Worm (Caenorhabditis elegans) whole organism, L4 larva: ENCODE data around the gene set-4.
A peak's percentile ranks its signal among the peaks of the same experiment; 100 is the strongest.

ENCODE experiments used
- D1046.2 ChIP-seq: fragments of 200-800 bp; sonication (Bioruptor generic); IDR thresholded peaks from 2 replicates; pipeline ENCODE4 v1.3.6; 2022; ENCODE audit warnings: missing genetic modification characterization, missing compliant biosample characterization
- F49E8.2 ChIP-seq: sonication (generic microtip); optimal IDR thresholded peaks from 2 replicates; lab custom pipeline; 2016; ENCODE audit warnings: missing compliant biosample characterization, mild to moderate bottlenecking, missing genetic modification characterization, borderline replicate concordance
- T26A8.4 ChIP-seq: fragments of 200-800 bp; sonication (Bioruptor generic); IDR thresholded peaks from 2 replicates; pipeline ENCODE4 v1.3.6; 2022; ENCODE audit warnings: missing genetic modification characterization, missing compliant biosample characterization
- Y48G9A.11 ChIP-seq: fragments of 200-800 bp; sonication (Bioruptor generic); IDR thresholded peaks from 2 replicates; pipeline ENCODE4 v1.3.6; 2022; ENCODE audit warnings: missing genetic modification reagents, missing genetic modification characterization, missing compliant biosample characterization
- Y75B8A.6 ChIP-seq: fragments of 200-800 bp; sonication (Bioruptor generic); IDR thresholded peaks from 2 replicates; pipeline ENCODE4 v1.3.6; 2022; ENCODE audit warnings: missing genetic modification reagents, missing genetic modification characterization, missing compliant biosample characterization
- ZK337.2 ChIP-seq: fragments of 200-800 bp; sonication (Bioruptor generic); IDR thresholded peaks from 2 replicates; pipeline ENCODE4 v1.3.6; 2022; ENCODE audit warnings: missing genetic modification reagents, missing genetic modification characterization, missing compliant biosample characterization
- aha-1 ChIP-seq: fragments of 150-350 bp; peaks from one replicate; lab custom pipeline; 2014; ENCODE audit warnings: missing biosample characterization, missing genetic modification characterization
- ama-1 ChIP-seq: fragments of 150-350 bp; optimal IDR thresholded peaks from 2 replicates; lab custom pipeline; 2014; ENCODE audit warnings: inconsistent platforms, mixed read lengths
- arid-1 ChIP-seq: fragments of 200-800 bp; sonication (Bioruptor generic); conservative IDR thresholded peaks from 2 replicates; pipeline ENCODE4 v1.3.6; 2022; ENCODE audit warnings: missing genetic modification reagents, missing genetic modification characterization, missing compliant biosample characterization
- ceh-62 ChIP-seq: sonication (generic microtip); optimal IDR thresholded peaks from 2 replicates; lab custom pipeline; 2017; ENCODE audit warnings: missing biosample characterization, missing genetic modification characterization
- ces-1 ChIP-seq: fragments of 150-350 bp; sonication (generic microtip); optimal IDR thresholded peaks from 4 replicates; lab custom pipeline; 2014; ENCODE audit warnings: missing biosample characterization, missing genetic modification reagents, missing genetic modification characterization
- cey-2 ChIP-seq: sonication (generic microtip); optimal IDR thresholded peaks from 3 replicates; lab custom pipeline; 2017; ENCODE audit warnings: missing genetic modification characterization, mild to moderate bottlenecking, missing compliant biosample characterization, antibody characterized with exemption, borderline replicate concordance; ENCODE audit not compliant: insufficient read depth
- ctbp-1 ChIP-seq: fragments of 200-800 bp; sonication (Bioruptor generic); IDR thresholded peaks from 2 replicates; pipeline ENCODE4 v1.3.6; 2022; ENCODE audit warnings: missing genetic modification reagents, missing genetic modification characterization, missing compliant biosample characterization
- daf-12 ChIP-seq: fragments of 150-350 bp; optimal IDR thresholded peaks from 2 replicates; lab custom pipeline; 2014; ENCODE audit warnings: missing biosample characterization, missing genetic modification reagents, missing genetic modification characterization
- daf-8 ChIP-seq: fragments of 200-800 bp; sonication (Bioruptor generic); IDR thresholded peaks from 2 replicates; pipeline ENCODE4 v1.3.6; 2022; ENCODE audit warnings: missing genetic modification characterization, missing compliant biosample characterization
- dmd-6 ChIP-seq: fragments of 200-800 bp; sonication (Bioruptor generic); IDR thresholded peaks from 2 replicates; pipeline ENCODE4 v1.3.6; 2022; ENCODE audit warnings: missing genetic modification reagents, missing genetic modification characterization, missing compliant biosample characterization
- dmd-8 ChIP-seq: fragments of 200-800 bp; sonication (Bioruptor generic); IDR thresholded peaks from 2 replicates; pipeline ENCODE4 v1.3.6; 2022; ENCODE audit warnings: missing genetic modification characterization, missing compliant biosample characterization
- dpl-1 ChIP-seq: fragments of 150-350 bp; optimal IDR thresholded peaks from 2 replicates; lab custom pipeline; 2014; ENCODE audit warnings: missing biosample characterization, missing genetic modification reagents, missing genetic modification characterization
- duxl-1 ChIP-seq: sonication (generic microtip); optimal IDR thresholded peaks from 2 replicates; lab custom pipeline; 2016; ENCODE audit warnings: mild to moderate bottlenecking, missing genetic modification characterization, moderate library complexity, missing compliant biosample characterization; ENCODE audit not compliant: poor library complexity
- dve-1 ChIP-seq: sonication (generic microtip); optimal IDR thresholded peaks from 2 replicates; lab custom pipeline; 2017; ENCODE audit warnings: antibody characterized with exemption, mild to moderate bottlenecking, missing genetic modification characterization, missing compliant biosample characterization; ENCODE audit not compliant: insufficient read depth
- egl-43 ChIP-seq: fragments of 200-800 bp; sonication (Bioruptor generic); IDR thresholded peaks from 2 replicates; pipeline ENCODE4 v1.3.6; 2022; ENCODE audit warnings: missing genetic modification reagents, missing genetic modification characterization, missing compliant biosample characterization
- fos-1 ChIP-seq: fragments of 150-350 bp; optimal IDR thresholded peaks from 2 replicates; lab custom pipeline; 2014; ENCODE audit warnings: missing biosample characterization, missing genetic modification characterization
- hlh-11 ChIP-seq: fragments of 200-800 bp; sonication (Bioruptor generic); optimal IDR thresholded peaks from 2 replicates; lab custom pipeline; 2018; ENCODE audit warnings: mild to moderate bottlenecking, missing genetic modification characterization, missing compliant biosample characterization
- lim-7 ChIP-seq: fragments of 200-800 bp; sonication (Bioruptor generic); IDR thresholded peaks from 2 replicates; pipeline ENCODE4 v1.3.6; 2022; ENCODE audit warnings: missing genetic modification characterization, missing compliant biosample characterization
- lin-1 ChIP-seq: fragments of 200-800 bp; sonication (Bioruptor generic); IDR thresholded peaks from 2 replicates; pipeline ENCODE4 v1.3.6; 2022; ENCODE audit warnings: missing genetic modification reagents, missing genetic modification characterization, missing compliant biosample characterization
- lin-39 ChIP-seq: fragments of 150-350 bp; optimal IDR thresholded peaks from 2 replicates; lab custom pipeline; 2014; ENCODE audit warnings: missing biosample characterization, missing genetic modification reagents, missing genetic modification characterization
- lsy-2 ChIP-seq, 2 experiments: fragments of 150-350 bp in 1 of 2; sonication (generic microtip) in 1 of 2; optimal IDR thresholded peaks; 2 replicates each; lab custom pipeline; 2014 to 2017; ENCODE audit warnings: missing biosample characterization in 2 of 2, missing genetic modification characterization in 2 of 2
- madf-9 ChIP-seq: fragments of 200-800 bp; sonication (Bioruptor generic); conservative IDR thresholded peaks from 2 replicates; pipeline ENCODE4 v1.3.6; 2022; ENCODE audit warnings: missing genetic modification reagents, missing genetic modification characterization, missing compliant biosample characterization
- nhr-102 ChIP-seq: sonication (generic microtip); optimal IDR thresholded peaks from 2 replicates; lab custom pipeline; 2016; ENCODE audit warnings: mild to moderate bottlenecking, missing genetic modification characterization, moderate library complexity, missing compliant biosample characterization
- nhr-11 ChIP-seq: fragments of 150-350 bp; optimal IDR thresholded peaks from 2 replicates; lab custom pipeline; 2014; ENCODE audit warnings: missing biosample characterization, missing genetic modification characterization
- nhr-25 ChIP-seq: sonication (generic microtip); optimal IDR thresholded peaks from 2 replicates; lab custom pipeline; 2017; ENCODE audit warnings: missing genetic modification characterization, mild to moderate bottlenecking, missing compliant biosample characterization, antibody characterized with exemption, moderate library complexity, borderline replicate concordance; ENCODE audit not compliant: insufficient read depth
- nhr-48 ChIP-seq: sonication (generic microtip); optimal IDR thresholded peaks from 2 replicates; lab custom pipeline; 2016; ENCODE audit warnings: mild to moderate bottlenecking, missing genetic modification characterization, missing compliant biosample characterization
- php-3 ChIP-seq: fragments of 200-800 bp; sonication (Bioruptor generic); IDR thresholded peaks from 2 replicates; pipeline ENCODE4 v1.3.6; 2022; ENCODE audit warnings: missing genetic modification reagents, missing genetic modification characterization, missing compliant biosample characterization
- snpc-4 ChIP-seq: fragments of 150-350 bp; optimal IDR thresholded peaks from 2 replicates; lab custom pipeline; 2014; ENCODE audit warnings: missing biosample characterization, missing genetic modification characterization
- spr-1 ChIP-seq: sonication (generic microtip); optimal IDR thresholded peaks from 2 replicates; lab custom pipeline; 2016; ENCODE audit warnings: mild to moderate bottlenecking, missing genetic modification characterization, missing compliant biosample characterization
- spr-3 ChIP-seq: fragments of 200-800 bp; sonication (Bioruptor generic); optimal IDR thresholded peaks from 2 replicates; lab custom pipeline; 2018; ENCODE audit warnings: mild to moderate bottlenecking, missing genetic modification characterization, missing compliant biosample characterization
- tag-97 ChIP-seq: fragments of 200-800 bp; sonication (Bioruptor generic); IDR thresholded peaks from 2 replicates; pipeline ENCODE4 v1.3.6; 2022; ENCODE audit warnings: missing genetic modification characterization, missing compliant biosample characterization
- tra-1 ChIP-seq: fragments of 200-800 bp; sonication (Bioruptor generic); IDR thresholded peaks from 2 replicates; pipeline ENCODE4 v1.3.6; 2022; ENCODE audit warnings: missing genetic modification reagents, missing genetic modification characterization, missing compliant biosample characterization
- unc-130 ChIP-seq: sonication (generic microtip); optimal IDR thresholded peaks from 2 replicates; lab custom pipeline; 2016; ENCODE audit warnings: missing genetic modification reagents, missing genetic modification characterization, missing compliant biosample characterization
- zfp-3 ChIP-seq: fragments of 200-800 bp; sonication (Bioruptor generic); conservative IDR thresholded peaks from 2 replicates; pipeline ENCODE4 v1.3.6; 2022; ENCODE audit warnings: missing genetic modification reagents, missing genetic modification characterization, missing compliant biosample characterization
- ztf-11 ChIP-seq: fragments of 150-350 bp; optimal IDR thresholded peaks from 2 replicates; lab custom pipeline; 2014; ENCODE audit warnings: missing biosample characterization, missing genetic modification characterization

Gene set-4

ce11 chrII:6355396-6356346 is 24.5 kb upstream of the set-4 start, which contains the start of gene C32D5.11 (continued):
- TF ChIP-seq aha-1 (tag; lab: Kevin White, UChicago) (peak; percentile 96), ctbp-1 (GFP tag; lab: Robert Waterston, UW) (no peak)

ce11 chrII:6351887-6352286 is 20.7 kb upstream of the set-4 start, which contains the start of gene C32D5.10:
TSS of gene C32D5.10 (minus strand) at chrII:6351987.
- no peak for TF ChIP-seq php-3 (GFP tag; lab: Robert Waterston, UW)
- no peak for TF ChIP-seq madf-9 (GFP tag; lab: Robert Waterston, UW)
- TF ChIP-seq nhr-11 (tag; lab: Kevin White, UChicago), result no peak
- no peak for TF ChIP-seq Y75B8A.6 (GFP tag; lab: Robert Waterston, UW)
- no peak for TF ChIP-seq cey-2 (tag; lab: Kevin White, UChicago)
- no peak for TF ChIP-seq D1046.2 (GFP tag; lab: Robert Waterston, UW)

ce11 chrII:6349968-6350367 is 18.8 kb upstream of the set-4 start:
- TF ChIP-seq ceh-62 (tag; lab: Kevin White, UChicago) (no peak), dpl-1 (GFP tag; lab: Kevin White, UChicago) (no peak), T26A8.4 (no peak), cey-2 (tag; lab: Kevin White, UChicago) (no peak), snpc-4 (tag; lab: Kevin White, UChicago) (no peak)

ce11 chrII:6348360-6348759 is 17.2 kb upstream of the set-4 start:
- no peak for TF ChIP-seq ztf-11
- TF ChIP-seq duxl-1 (tag; lab: Kevin White, UChicago), result peak; percentile 77
- peak; percentile 34; the same call in 1 of the 2 replicates for TF ChIP-seq arid-1 (GFP tag; lab: Robert Waterston, UW)
- peak; percentile 45 for TF ChIP-seq cey-2 (tag; lab: Kevin White, UChicago)
- peak; percentile 78 for TF ChIP-seq egl-43 (GFP tag; lab: Robert Waterston, UW)
- TF ChIP-seq ces-1 (GFP tag; lab: Kevin White, UChicago), result no peak
- no peak for TF ChIP-seq daf-8 (GFP tag; lab: Robert Waterston, UW)
- no peak for TF ChIP-seq dmd-8 (GFP tag; lab: Robert Waterston, UW)
- no peak for TF ChIP-seq D1046.2 (GFP tag; lab: Robert Waterston, UW)
- TF ChIP-seq nhr-48 (tag; lab: Kevin White, UChicago), result peak; percentile 79
- no peak for TF ChIP-seq lin-39
- no peak for TF ChIP-seq spr-3 (GFP tag; lab: Kevin White, UChicago)
- no peak for TF ChIP-seq unc-130 (GFP tag; lab: Kevin White, UChicago)
- peak; percentile 58 for TF ChIP-seq spr-1 (tag; lab: Kevin White, UChicago)
- peak; percentile 99 for TF ChIP-seq ama-1 (lab: Kevin White, UChicago)
- TF ChIP-seq zfp-3 (GFP tag; lab: Robert Waterston, UW), result 0 out of 2 replicates have a peak, but pooled peaks have one; percentile 33
- peak; percentile 90 for TF ChIP-seq nhr-11 (tag; lab: Kevin White, UChicago)
- no peak for TF ChIP-seq tag-97 (GFP tag; lab: Robert Waterston, UW)
- peak; percentile 81 for TF ChIP-seq nhr-102 (tag; lab: Kevin White, UChicago)
- TF ChIP-seq dpl-1 (GFP tag; lab: Kevin White, UChicago), result peak; percentile 68
- TF ChIP-seq hlh-11, result peak; percentile 98
- peak; percentile 56 to 92 for TF ChIP-seq lsy-2 (tag; optimal IDR thresholded peaks at IDR 0.05; lab: Kevin White, UChicago)
- TF ChIP-seq snpc-4 (tag; lab: Kevin White, UChicago), result peak; percentile 36
- TF ChIP-seq Y48G9A.11 (GFP tag; lab: Robert Waterston, UW), result no peak
- TF ChIP-seq fos-1 (tag; lab: Kevin White, UChicago), result no peak
- TF ChIP-seq lim-7 (GFP tag; lab: Robert Waterston, UW), result no peak
- no peak for TF ChIP-seq ZK337.2 (GFP tag; lab: Robert Waterston, UW)
- 0 out of 2 replicates have a peak, but pooled peaks have one; percentile 30 for TF ChIP-seq php-3 (GFP tag; lab: Robert Waterston, UW)
- peak; percentile 73; the same call in 1 of the 2 replicates for TF ChIP-seq tra-1 (GFP tag; lab: Robert Waterston, UW)
- peak; percentile 97 for TF ChIP-seq dve-1
- TF ChIP-seq nhr-25, result peak; percentile 74
- TF ChIP-seq daf-12 (tag; lab: Kevin White, UChicago), result no peak
- no peak for TF ChIP-seq F49E8.2 (tag; lab: Kevin White, UChicago)
- peak; percentile 65; the same call in 1 of the 2 replicates for TF ChIP-seq lin-1
- peak; percentile 92 for TF ChIP-seq dmd-6 (GFP tag; lab: Robert Waterston, UW)
